Fruit fly (Drosophila melanogaster) S2 (cell line): ENCODE results near the gene CG4325.

Source experiments
- CG8478 ChIP-seq: fragments of >200 bp; optimal IDR thresholded peaks from 2 replicates; lab custom pipeline; 2018
- CTCF ChIP-seq, 2 experiments: fragments of >200 bp; optimal IDR thresholded peaks; 2 replicates each; lab custom pipeline; 2018

- TF ChIP-seq CTCF (optimal IDR thresholded peaks at IDR 0.05; lab: Kevin White, UChicago): no peak
- no peak for TF ChIP-seq CG8478
These were observed 27.1 kb upstream of the CG4325 start for dm6 chrX:2070708-2071063.
